Worm (Caenorhabditis elegans): Measurements from ENCODE around the gene osm-12.

- no peak for TF ChIP-seq med-1 (GFP tag; optimal IDR thresholded peaks at IDR 0.05; ENCODE audit: insufficient read depth)
- TF ChIP-seq cog-1 (tag; optimal IDR thresholded peaks at IDR 0.05), result no peak
- no peak for TF ChIP-seq tab-1 (GFP tag; IDR thresholded peaks at IDR 0.05)
- TF ChIP-seq flt-1 (GFP tag; IDR thresholded peaks at IDR 0.05), result no peak
- no peak for TF ChIP-seq ref-1 (GFP tag; conservative IDR thresholded peaks at IDR 0.05)
- TF ChIP-seq ztf-29 (GFP tag; IDR thresholded peaks at IDR 0.05), result no peak
- TF ChIP-seq T22C8.4 (GFP tag; IDR thresholded peaks at IDR 0.05), result no peak
- no peak for TF ChIP-seq klf-2 (GFP tag; conservative IDR thresholded peaks at IDR 0.05)
These were observed 22.9 kb upstream of the osm-12 start, which contains the start of gene gmn-1 for ce11 chrIII:12225234-12225633.

Data from whole organism, midembryonic.